Worm (Caenorhabditis elegans): Measurements from ENCODE around the gene M57.1.

DNA sequence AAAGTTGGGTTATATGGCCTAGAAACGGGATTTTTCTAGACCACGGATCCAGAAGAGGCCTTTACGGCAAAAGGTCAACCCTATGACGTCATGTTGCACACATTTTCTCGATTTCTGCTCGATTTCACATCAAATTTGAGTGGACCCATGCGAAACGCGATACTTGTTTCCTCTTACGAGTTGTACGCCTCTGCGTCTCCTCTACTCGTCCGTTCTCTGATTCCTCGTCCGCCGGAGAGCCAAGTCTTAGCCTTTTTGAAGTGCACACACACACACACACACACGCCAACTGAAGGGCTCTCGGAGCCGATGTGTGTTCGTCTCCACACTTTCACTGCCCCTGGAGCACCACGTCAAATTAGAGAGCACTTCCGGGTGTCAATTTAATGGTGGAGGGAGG lies 11.3 kb upstream of the M57.1 start:
- TF ChIP-seq nhr-21 (tag; optimal IDR thresholded peaks at IDR 0.05) (no peak), ztf-11 (tag; optimal IDR thresholded peaks at IDR 0.05) (no peak), snpc-4 (tag; optimal IDR thresholded peaks at IDR 0.05) (no peak), ceh-82 (tag; optimal IDR thresholded peaks at IDR 0.05) (no peak), nhr-77 (tag; optimal IDR thresholded peaks at IDR 0.05) (no peak), nhr-237 (tag; optimal IDR thresholded peaks at IDR 0.05) (no peak), fos-1 (tag; optimal IDR thresholded peaks at IDR 0.05) (no peak), mbf-1 (tag; optimal IDR thresholded peaks at IDR 0.05) (no peak), lin-11 (tag; optimal IDR thresholded peaks at IDR 0.05) (no peak)
